Fruit fly (Drosophila melanogaster) whole organism, embryonic: ENCODE measurements around the gene CG7742.

Experiments
- CG10462 ChIP-seq: fragments of 200-800 bp; sonication (Bioruptor generic); optimal IDR thresholded peaks from 2 replicates; lab custom pipeline; 2016; ENCODE audit warnings: missing biosample characterization, missing genetic modification characterization
- CG11696 ChIP-seq: fragments of 200-800 bp; sonication (Bioruptor generic); IDR thresholded peaks from 2 replicates; pipeline ENCODE4 v1.3.6; 2022; ENCODE audit warnings: missing biosample characterization, missing genetic modification characterization
- CG12769 ChIP-seq: fragments of 200-800 bp; sonication (Bioruptor generic); optimal IDR thresholded peaks from 2 replicates; lab custom pipeline; 2019; ENCODE audit warnings: missing biosample characterization, mild to moderate bottlenecking, missing genetic modification characterization, moderate library complexity
- CG12942 ChIP-seq: fragments of 200-800 bp; sonication (Bioruptor generic); optimal IDR thresholded peaks from 3 replicates; lab custom pipeline; 2016; ENCODE audit warnings: missing biosample characterization, missing genetic modification characterization
- CG16779 ChIP-seq: fragments of 200-800 bp; sonication (Bioruptor generic); IDR thresholded peaks from 2 replicates; pipeline ENCODE4 v1.3.6; 2022; ENCODE audit warnings: missing biosample characterization, missing genetic modification characterization
- CG17186 ChIP-seq: fragments of 200-800 bp; sonication (Bioruptor generic); optimal IDR thresholded peaks from 3 replicates; lab custom pipeline; 2017; ENCODE audit warnings: missing biosample characterization, missing genetic modification reagents, missing genetic modification characterization
- CG18599 ChIP-seq: fragments of 200-800 bp; sonication (Bioruptor generic); optimal IDR thresholded peaks from 3 replicates; lab custom pipeline; 2017; ENCODE audit warnings: missing biosample characterization, missing genetic modification characterization, mild to moderate bottlenecking, moderate library complexity, missing genetic modification reagents
- CG2116 ChIP-seq: fragments of 200-800 bp; sonication (Bioruptor generic); optimal IDR thresholded peaks from 3 replicates; lab custom pipeline; 2018; ENCODE audit warnings: missing biosample characterization, mild to moderate bottlenecking, missing genetic modification characterization
- CG3407 ChIP-seq: fragments of 200-800 bp; sonication (Bioruptor generic); optimal IDR thresholded peaks from 2 replicates; lab custom pipeline; 2018; ENCODE audit warnings: missing biosample characterization, mild to moderate bottlenecking, missing genetic modification characterization
- CG4820 ChIP-seq: fragments of 200-800 bp; sonication (Bioruptor generic); optimal IDR thresholded peaks from 3 replicates; lab custom pipeline; 2016; ENCODE audit warnings: missing biosample characterization, missing genetic modification characterization
- CG6254 ChIP-seq: fragments of 200-800 bp; sonication (Bioruptor generic); optimal IDR thresholded peaks from 3 replicates; lab custom pipeline; 2017; ENCODE audit warnings: mild to moderate bottlenecking, missing biosample characterization, missing genetic modification reagents, missing genetic modification characterization
- CG7987 ChIP-seq: fragments of 200-800 bp; sonication (Bioruptor generic); optimal IDR thresholded peaks from 2 replicates; lab custom pipeline; 2018; ENCODE audit warnings: missing biosample characterization, mild to moderate bottlenecking, missing genetic modification characterization, moderate library complexity
- CG9817 ChIP-seq: fragments of 200-800 bp; sonication (Bioruptor generic); optimal IDR thresholded peaks from 2 replicates; lab custom pipeline; 2018; ENCODE audit warnings: missing biosample characterization, mild to moderate bottlenecking, missing genetic modification characterization, moderate library complexity
- Chrac-16 ChIP-seq: fragments of 200-800 bp; sonication (Bioruptor generic); optimal IDR thresholded peaks from 3 replicates; lab custom pipeline; 2016; ENCODE audit warnings: missing biosample characterization, missing genetic modification characterization
- D ChIP-seq, 2 experiments: fragments of 200-800 bp in 1 of 2; fragments of >200 bp in 1 of 2; sonication (Bioruptor generic) in 1 of 2; optimal IDR thresholded peaks; 2 replicates in 1 of 2; 3 replicates in 1 of 2; lab custom pipeline; 2017; ENCODE audit warnings: mild to moderate bottlenecking in 1 of 2, missing biosample characterization in 1 of 2, missing genetic modification characterization in 1 of 2, missing genetic modification reagents in 1 of 2
- Dip2 ChIP-seq: fragments of 200-800 bp; sonication (Bioruptor generic); IDR thresholded peaks from 2 replicates; pipeline ENCODE4 v1.3.6; 2022; ENCODE audit warnings: missing biosample characterization, missing genetic modification characterization
- Doc3 ChIP-seq: fragments of 200-800 bp; sonication (Bioruptor generic); IDR thresholded peaks from 3 replicates; pipeline ENCODE4 v1.3.6; 2022; ENCODE audit warnings: missing biosample characterization, missing genetic modification characterization; ENCODE audit not compliant: partially characterized antibody
- Dref ChIP-seq: fragments of 200-800 bp; sonication (Bioruptor generic); IDR thresholded peaks from 2 replicates; pipeline ENCODE4 v1.3.6; 2022; ENCODE audit warnings: missing biosample characterization, missing genetic modification characterization
- Eip74EF ChIP-seq, 2 experiments: fragments of 200-800 bp in 1 of 2; fragments of >200 bp in 1 of 2; sonication (Bioruptor generic) in 1 of 2; optimal IDR thresholded peaks; 2 replicates each; lab custom pipeline; 2017 to 2019; ENCODE audit warnings: missing biosample characterization in 2 of 2, missing genetic modification characterization in 2 of 2, mild to moderate bottlenecking in 1 of 2, moderate library complexity in 1 of 2
- HHEX ChIP-seq: fragments of 200-800 bp; sonication (Bioruptor generic); optimal IDR thresholded peaks from 3 replicates; lab custom pipeline; 2017; ENCODE audit warnings: missing biosample characterization, mild to moderate bottlenecking, missing genetic modification characterization, missing genetic modification reagents
- HLHmδ ChIP-seq: fragments of 200-800 bp; sonication (Bioruptor generic); optimal IDR thresholded peaks from 2 replicates; lab custom pipeline; 2018; ENCODE audit warnings: missing biosample characterization, mild to moderate bottlenecking, missing genetic modification characterization, moderate library complexity
- Hmr ChIP-seq: fragments of 200-800 bp; sonication (Bioruptor generic); optimal IDR thresholded peaks from 3 replicates; lab custom pipeline; 2017; ENCODE audit warnings: mild to moderate bottlenecking, missing biosample characterization, missing genetic modification reagents, missing genetic modification characterization
- Med ChIP-seq: fragments of 200-800 bp; sonication (Bioruptor generic); peaks from one replicate; lab custom pipeline; 2016; ENCODE audit warnings: missing biosample characterization, missing genetic modification characterization, mild to moderate bottlenecking, inconsistent platforms, moderate library complexity
- Mrtf ChIP-seq: fragments of 200-800 bp; sonication (Bioruptor generic); IDR thresholded peaks from 3 replicates; pipeline ENCODE4 v1.3.6; 2022; ENCODE audit warnings: missing biosample characterization, missing genetic modification characterization
- NC2α ChIP-seq: fragments of 200-800 bp; sonication (Bioruptor generic); optimal IDR thresholded peaks from 2 replicates; lab custom pipeline; 2016; ENCODE audit warnings: missing biosample characterization, missing genetic modification characterization
- NFAT ChIP-seq: fragments of 200-800 bp; sonication (Bioruptor generic); IDR thresholded peaks from 2 replicates; pipeline ENCODE4 v1.3.6; 2022; ENCODE audit warnings: missing biosample characterization, missing genetic modification characterization
- Optix ChIP-seq: fragments of 200-800 bp; sonication (Bioruptor generic); IDR thresholded peaks from 3 replicates; pipeline ENCODE4 v1.3.6; 2022; ENCODE audit warnings: missing biosample characterization, missing genetic modification characterization
- Poxn ChIP-seq: fragments of 200-800 bp; sonication (Bioruptor generic); IDR thresholded peaks from 2 replicates; pipeline ENCODE4 v1.3.6; 2022; ENCODE audit warnings: missing biosample characterization, missing genetic modification characterization
- Sox100B ChIP-seq: fragments of 200-800 bp; sonication (Bioruptor generic); optimal IDR thresholded peaks from 3 replicates; lab custom pipeline; 2018; ENCODE audit warnings: missing biosample characterization, mild to moderate bottlenecking, missing genetic modification characterization
- Sry-β ChIP-seq: fragments of 200-800 bp; sonication (Bioruptor generic); optimal IDR thresholded peaks from 2 replicates; lab custom pipeline; 2018; ENCODE audit warnings: missing biosample characterization, mild to moderate bottlenecking, missing genetic modification characterization, moderate library complexity
- YL-1 ChIP-seq: fragments of 200-800 bp; sonication (Bioruptor generic); optimal IDR thresholded peaks from 3 replicates; lab custom pipeline; 2017; ENCODE audit warnings: missing biosample characterization, mild to moderate bottlenecking, missing genetic modification characterization
- ara ChIP-seq: fragments of 200-800 bp; sonication (Bioruptor generic); IDR thresholded peaks from 2 replicates; pipeline ENCODE4 v1.3.6; 2022; ENCODE audit warnings: missing biosample characterization, missing genetic modification characterization
- bbx ChIP-seq: fragments of 200-800 bp; sonication (Bioruptor generic); IDR thresholded peaks from 2 replicates; pipeline ENCODE4 v1.3.6; 2022; ENCODE audit warnings: missing biosample characterization, missing genetic modification characterization; ENCODE audit not compliant: partially characterized antibody
- chif ChIP-seq, 2 experiments: fragments of 200-800 bp; sonication (Bioruptor generic); optimal IDR thresholded peaks; 3 replicates each; lab custom pipeline; 2016; ENCODE audit warnings: missing biosample characterization in 2 of 2, missing genetic modification characterization in 2 of 2
- chinmo ChIP-seq: fragments of 200-800 bp; sonication (Bioruptor generic); IDR thresholded peaks from 4 replicates; pipeline ENCODE4 v1.3.6; 2022; ENCODE audit warnings: missing biosample characterization, missing genetic modification characterization; ENCODE audit not compliant: partially characterized antibody
- crol ChIP-seq: fragments of 200-800 bp; sonication (Bioruptor generic); IDR thresholded peaks from 2 replicates; pipeline ENCODE4 v1.3.6; 2022; ENCODE audit warnings: missing biosample characterization, missing genetic modification characterization
- crp ChIP-seq, 2 experiments: fragments of 200-800 bp; sonication (Bioruptor generic); optimal IDR thresholded peaks; 2 replicates in 1 of 2; 3 replicates in 1 of 2; lab custom pipeline; 2017; ENCODE audit warnings: missing biosample characterization in 2 of 2, missing genetic modification characterization in 2 of 2, mild to moderate bottlenecking in 1 of 2, moderate library complexity in 1 of 2
- en ChIP-seq: fragments of 200-800 bp; sonication (Bioruptor generic); optimal IDR thresholded peaks from 2 replicates; lab custom pipeline; 2016; ENCODE audit warnings: missing biosample characterization, missing genetic modification characterization
- ewg ChIP-seq: fragments of 200-800 bp; sonication (Bioruptor generic); optimal IDR thresholded peaks from 3 replicates; lab custom pipeline; 2017; ENCODE audit warnings: mild to moderate bottlenecking, missing biosample characterization, missing genetic modification reagents, missing genetic modification characterization
- fd102C ChIP-seq: fragments of 200-800 bp; sonication (Bioruptor generic); optimal IDR thresholded peaks from 2 replicates; lab custom pipeline; 2018; ENCODE audit warnings: missing biosample characterization, mild to moderate bottlenecking, missing genetic modification characterization, moderate library complexity
- knrl ChIP-seq: fragments of 200-800 bp; sonication (Bioruptor generic); IDR thresholded peaks from 3 replicates; pipeline ENCODE4 v1.3.6; 2022; ENCODE audit warnings: missing biosample characterization, missing genetic modification characterization; ENCODE audit not compliant: partially characterized antibody
- nom ChIP-seq: fragments of 200-800 bp; sonication (Bioruptor generic); optimal IDR thresholded peaks from 2 replicates; lab custom pipeline; 2017; ENCODE audit warnings: missing biosample characterization, missing genetic modification characterization, mild to moderate bottlenecking, moderate library complexity, missing genetic modification reagents
- pfk ChIP-seq: fragments of 200-800 bp; sonication (Bioruptor generic); optimal IDR thresholded peaks from 2 replicates; lab custom pipeline; 2018; ENCODE audit warnings: missing biosample characterization, mild to moderate bottlenecking, missing genetic modification characterization, moderate library complexity
- pho ChIP-seq: fragments of 200-800 bp; sonication (Bioruptor generic); optimal IDR thresholded peaks from 2 replicates; lab custom pipeline; 2016; ENCODE audit warnings: missing biosample characterization, missing genetic modification characterization
- phol ChIP-seq: fragments of 200-800 bp; sonication (Bioruptor generic); optimal IDR thresholded peaks from 3 replicates; lab custom pipeline; 2018; ENCODE audit warnings: missing biosample characterization, mild to moderate bottlenecking, missing genetic modification characterization, moderate library complexity
- seq ChIP-seq: fragments of 200-800 bp; sonication (Bioruptor generic); IDR thresholded peaks from 2 replicates; pipeline ENCODE4 v1.3.6; 2022; ENCODE audit warnings: missing biosample characterization, missing genetic modification characterization
- usp ChIP-seq: fragments of >200 bp; optimal IDR thresholded peaks from 2 replicates; lab custom pipeline; 2017; ENCODE audit warnings: missing biosample characterization, missing genetic modification characterization
- zfh1 ChIP-seq: fragments of 200-800 bp; sonication (Bioruptor generic); IDR thresholded peaks from 3 replicates; pipeline ENCODE4 v1.3.6; 2022; ENCODE audit warnings: missing biosample characterization, missing genetic modification characterization

The CG7742 gene

DNA sequence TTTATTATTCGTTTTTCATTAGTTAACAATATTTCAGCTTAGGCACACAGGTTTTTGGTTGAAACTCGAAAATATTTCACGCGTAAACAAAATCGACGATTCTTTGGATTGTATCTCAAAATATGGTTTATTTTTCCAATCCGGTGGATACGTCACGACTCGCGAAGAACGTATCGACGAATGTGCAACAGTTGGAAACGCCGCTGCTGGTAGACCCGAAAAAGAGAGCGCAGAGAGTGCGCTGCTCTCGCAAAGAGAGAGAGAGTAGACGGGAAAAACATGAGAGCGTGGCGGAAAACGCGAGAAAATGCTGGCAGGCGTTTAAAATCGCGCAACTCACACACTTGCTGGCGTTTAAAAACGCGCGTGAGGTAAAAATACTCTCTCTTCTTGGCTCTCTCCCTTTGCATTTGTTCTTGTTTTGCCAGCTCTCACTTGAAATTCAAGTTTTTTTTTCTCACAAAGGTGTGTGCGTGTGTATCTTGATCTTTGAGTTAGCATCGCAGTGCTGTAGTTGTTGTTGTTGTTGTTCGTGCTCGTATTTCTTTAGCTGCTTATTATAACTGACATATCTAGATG is 22.4 kb upstream of the CG7742 start (continued):
- TF ChIP-seq CG6254 (GFP tag; lab: Kevin White, UChicago): peak; percentile 36
- no peak for TF ChIP-seq CG3407
- TF ChIP-seq chif (GFP tag; optimal IDR thresholded peaks at IDR 0.05; lab: Kevin White, UChicago): no peak
- TF ChIP-seq bbx (GFP tag; lab: Robert Waterston, UW): peak; percentile 46; the same call in 1 of the 2 replicates
- no peak for TF ChIP-seq CG12769 (tag; lab: Kevin White, UChicago)
- TF ChIP-seq Med (GFP tag; lab: Kevin White, UChicago): peak; percentile 62
- no peak for TF ChIP-seq CG17186 (GFP tag; lab: Kevin White, UChicago)
- TF ChIP-seq usp (GFP tag; lab: Kevin White, UChicago): no peak
- peak; percentile 80; the same call in 2 of the 4 replicates for TF ChIP-seq chinmo
- no peak for TF ChIP-seq HHEX
- no peak; the same call in 1 of the 2 replicates for TF ChIP-seq CG11696 (GFP tag; lab: Robert Waterston, UW)
- TF ChIP-seq pfk: no peak
- peak in 1 of 2 experiments; percentile 23 for TF ChIP-seq Eip74EF (GFP tag; optimal IDR thresholded peaks at IDR 0.05; lab: Kevin White, UChicago)
- no peak for TF ChIP-seq Chrac-16 (GFP tag; lab: Kevin White, UChicago)
- TF ChIP-seq ara (GFP tag; lab: Robert Waterston, UW): no peak
- TF ChIP-seq CG4820: no peak
- no peak for TF ChIP-seq fd102C
- TF ChIP-seq D (optimal IDR thresholded peaks at IDR 0.05; lab: Kevin White, UChicago): no peak
- TF ChIP-seq D (GFP tag; optimal IDR thresholded peaks at IDR 0.05; lab: Kevin White, UChicago): no peak
- TF ChIP-seq Hmr (GFP tag; lab: Kevin White, UChicago): peak; percentile 25
- no peak for TF ChIP-seq Optix (GFP tag; lab: Robert Waterston, UW)
- no peak for TF ChIP-seq Sry-β (GFP tag; lab: Kevin White, UChicago)
- TF ChIP-seq Sox100B (GFP tag; lab: Kevin White, UChicago): no peak
- TF ChIP-seq YL-1 (GFP tag; lab: Kevin White, UChicago): no peak
- TF ChIP-seq CG16779 (GFP tag; lab: Robert Waterston, UW): no peak
- no peak for TF ChIP-seq CG9817 (tag; lab: Kevin White, UChicago)
- no peak for TF ChIP-seq CG12942
- no peak for TF ChIP-seq Mrtf (GFP tag; lab: Robert Waterston, UW)
- no peak for TF ChIP-seq NFAT
- no peak for TF ChIP-seq Poxn (GFP tag; lab: Robert Waterston, UW)
- no peak for TF ChIP-seq NC2α (GFP tag; lab: Kevin White, UChicago)
- no peak for TF ChIP-seq crp (GFP tag; optimal IDR thresholded peaks at IDR 0.05; lab: Kevin White, UChicago)
- TF ChIP-seq CG2116 (GFP tag; lab: Kevin White, UChicago): no peak
- 0 out of 3 replicates have a peak, but pooled peaks have one; percentile 57 for TF ChIP-seq Doc3 (GFP tag; lab: Robert Waterston, UW)
- no peak for TF ChIP-seq pho
- TF ChIP-seq seq (GFP tag; lab: Robert Waterston, UW): peak; percentile 37; the same call in 1 of the 2 replicates
- no peak for TF ChIP-seq phol (tag; lab: Kevin White, UChicago)
- no peak for TF ChIP-seq ewg (GFP tag; lab: Kevin White, UChicago)
- peak; percentile 61 for TF ChIP-seq nom
- TF ChIP-seq en (GFP tag; lab: Kevin White, UChicago): no peak
- no peak for TF ChIP-seq knrl (GFP tag; lab: Robert Waterston, UW)
- TF ChIP-seq CG18599 (GFP tag; lab: Kevin White, UChicago): no peak
- TF ChIP-seq CG10462 (GFP tag; lab: Kevin White, UChicago): no peak
- TF ChIP-seq zfh1 (GFP tag; lab: Robert Waterston, UW): 0 out of 3 replicates have a peak, but pooled peaks have one; percentile 32
- peak; percentile 90 for TF ChIP-seq HLHmδ
- no peak for TF ChIP-seq Dip2 (GFP tag; lab: Robert Waterston, UW)
- no peak for TF ChIP-seq CG7987 (GFP tag; lab: Kevin White, UChicago)
- no peak for TF ChIP-seq crol (GFP tag; lab: Robert Waterston, UW)
- TF ChIP-seq Dref (GFP tag; lab: Robert Waterston, UW): no peak
